Worm (Caenorhabditis elegans) whole organism, L4 larva: ENCODE data around the gene C47G2.4.

Experiments used
- F44E2.7 ChIP-seq: fragments of 200-800 bp; sonication (Bioruptor generic); IDR thresholded peaks from 2 replicates; pipeline ENCODE4 v2.1.2; 2022; ENCODE audit warnings: missing genetic modification characterization, missing compliant biosample characterization
- T20F7.1 ChIP-seq: fragments of 200-800 bp; sonication (Bioruptor generic); optimal IDR thresholded peaks from 2 replicates; lab custom pipeline; 2018; ENCODE audit warnings: mild to moderate bottlenecking, missing genetic modification characterization, missing compliant biosample characterization
- aha-1 ChIP-seq: fragments of 150-350 bp; peaks from one replicate; lab custom pipeline; 2014; ENCODE audit warnings: missing biosample characterization, missing genetic modification characterization
- arid-1 ChIP-seq: fragments of 200-800 bp; sonication (Bioruptor generic); conservative IDR thresholded peaks from 2 replicates; pipeline ENCODE4 v1.3.6; 2022; ENCODE audit warnings: missing genetic modification reagents, missing genetic modification characterization, missing compliant biosample characterization
- dmd-8 ChIP-seq: fragments of 200-800 bp; sonication (Bioruptor generic); IDR thresholded peaks from 2 replicates; pipeline ENCODE4 v1.3.6; 2022; ENCODE audit warnings: missing genetic modification characterization, missing compliant biosample characterization
- lin-38 ChIP-seq: fragments of 200-800 bp; sonication (Bioruptor generic); IDR thresholded peaks from 2 replicates; pipeline ENCODE4 v1.3.6; 2022; ENCODE audit warnings: missing genetic modification reagents, missing genetic modification characterization, missing compliant biosample characterization
- nhr-102 ChIP-seq: sonication (generic microtip); optimal IDR thresholded peaks from 2 replicates; lab custom pipeline; 2016; ENCODE audit warnings: mild to moderate bottlenecking, missing genetic modification characterization, moderate library complexity, missing compliant biosample characterization

C47G2.4 gene

ce11 chrII:11240963-11241362 lies 52.4 kb downstream of the C47G2.4 start:
- TF ChIP-seq aha-1 (tag; lab: Kevin White, UChicago): peak; percentile 68
- TF ChIP-seq arid-1: no peak
- TF ChIP-seq lin-38 (GFP tag; lab: Robert Waterston, UW): peak; percentile 36; the same call in 1 of the 2 replicates
- no peak for TF ChIP-seq nhr-102 (tag; lab: Kevin White, UChicago)
- TF ChIP-seq T20F7.1 (GFP tag; lab: Kevin White, UChicago): no peak
- TF ChIP-seq F44E2.7: no peak
- TF ChIP-seq dmd-8 (GFP tag; lab: Robert Waterston, UW): no peak
